Worm (Caenorhabditis elegans) whole organism, L3 larva: ENCODE results near the gene hphd-1.

Experiments
- ZK546.5 ChIP-seq: sonication (generic microtip); optimal IDR thresholded peaks from 2 replicates; lab custom pipeline; 2017; ENCODE audit warnings: missing biosample characterization, missing genetic modification characterization
- ama-1 ChIP-seq: fragments of 150-350 bp; optimal IDR thresholded peaks from 2 replicates; lab custom pipeline; 2018
- ceh-82 ChIP-seq: fragments of 150-350 bp; optimal IDR thresholded peaks from 2 replicates; lab custom pipeline; 2014; ENCODE audit warnings: missing biosample characterization, missing genetic modification characterization
- ceh-9 ChIP-seq: sonication (generic microtip); optimal IDR thresholded peaks from 2 replicates; lab custom pipeline; 2018; ENCODE audit warnings: missing biosample characterization, missing genetic modification characterization
- daf-12 ChIP-seq: fragments of 150-350 bp; optimal IDR thresholded peaks from 2 replicates; lab custom pipeline; 2014; ENCODE audit warnings: missing biosample characterization, missing genetic modification reagents, missing genetic modification characterization
- egl-27 ChIP-seq: sonication (generic microtip); optimal IDR thresholded peaks from 4 replicates; lab custom pipeline; 2017; ENCODE audit warnings: missing biosample characterization, missing genetic modification reagents, missing genetic modification characterization
- elt-1 ChIP-seq: fragments of 150-350 bp; optimal IDR thresholded peaks from 2 replicates; lab custom pipeline; 2014; ENCODE audit warnings: missing biosample characterization, missing genetic modification characterization
- elt-2 ChIP-seq: sonication (generic microtip); optimal IDR thresholded peaks from 2 replicates; lab custom pipeline; 2016; ENCODE audit warnings: missing genetic modification reagents, mild to moderate bottlenecking, missing genetic modification characterization, missing compliant biosample characterization
- elt-3 ChIP-seq, 3 experiments: fragments of 150-350 bp in 1 of 3; sonication (generic microtip) in 2 of 3; optimal IDR thresholded peaks; 2 replicates in 2 of 3; 4 replicates in 1 of 3; lab custom pipeline; 2014 to 2017; ENCODE audit warnings: missing biosample characterization in 3 of 3, missing genetic modification characterization in 3 of 3
- eor-1 ChIP-seq, 2 experiments: fragments of 150-350 bp; optimal IDR thresholded peaks; 2 replicates each; lab custom pipeline; 2014 to 2018; ENCODE audit warnings: missing biosample characterization in 2 of 2, missing genetic modification characterization in 2 of 2
- fkh-10 ChIP-seq: sonication (generic microtip); optimal IDR thresholded peaks from 2 replicates; lab custom pipeline; 2017; ENCODE audit warnings: missing biosample characterization, missing genetic modification reagents, missing genetic modification characterization
- fkh-2 ChIP-seq: fragments of 150-350 bp; optimal IDR thresholded peaks from 2 replicates; lab custom pipeline; 2014; ENCODE audit warnings: missing biosample characterization, missing genetic modification reagents, missing genetic modification characterization
- hmg-11 ChIP-seq: sonication (generic microtip); optimal IDR thresholded peaks from 2 replicates; lab custom pipeline; 2016; ENCODE audit warnings: missing genetic modification characterization, missing compliant biosample characterization
- jun-1 ChIP-seq: fragments of 150-350 bp; optimal IDR thresholded peaks from 2 replicates; lab custom pipeline; 2014; ENCODE audit warnings: missing biosample characterization, missing genetic modification reagents, missing genetic modification characterization
- lin-15B ChIP-seq: fragments of 150-350 bp; optimal IDR thresholded peaks from 2 replicates; lab custom pipeline; 2014; ENCODE audit warnings: missing biosample characterization, missing genetic modification characterization
- lin-39 ChIP-seq: fragments of 150-350 bp; optimal IDR thresholded peaks from 2 replicates; lab custom pipeline; 2018; ENCODE audit warnings: missing biosample characterization, missing genetic modification reagents, missing genetic modification characterization
- lsy-12 ChIP-seq: sonication (generic microtip); optimal IDR thresholded peaks from 2 replicates; lab custom pipeline; 2016; ENCODE audit warnings: mild to moderate bottlenecking, missing genetic modification characterization, missing compliant biosample characterization
- mdl-1 ChIP-seq: fragments of 150-350 bp; optimal IDR thresholded peaks from 2 replicates; lab custom pipeline; 2014; ENCODE audit warnings: missing biosample characterization, missing genetic modification characterization
- mml-1 ChIP-seq: fragments of 150-350 bp; sonication (generic microtip); optimal IDR thresholded peaks from 3 replicates; lab custom pipeline; 2014; ENCODE audit warnings: missing biosample characterization, missing genetic modification characterization
- nfya-1 ChIP-seq: sonication (generic microtip); optimal IDR thresholded peaks from 2 replicates; lab custom pipeline; 2017; ENCODE audit warnings: missing genetic modification characterization, mild to moderate bottlenecking, missing compliant biosample characterization, antibody characterized with exemption, moderate library complexity; ENCODE audit not compliant: insufficient read depth
- nhr-11 ChIP-seq: fragments of 150-350 bp; optimal IDR thresholded peaks from 2 replicates; lab custom pipeline; 2014; ENCODE audit warnings: missing biosample characterization, missing genetic modification characterization
- nhr-237 ChIP-seq: fragments of 150-350 bp; optimal IDR thresholded peaks from 2 replicates; lab custom pipeline; 2014; ENCODE audit warnings: missing biosample characterization, missing genetic modification characterization
- nhr-25 ChIP-seq: sonication (generic microtip); optimal IDR thresholded peaks from 2 replicates; lab custom pipeline; 2017; ENCODE audit warnings: missing biosample characterization, missing genetic modification characterization
- nhr-43 ChIP-seq: sonication (generic microtip); optimal IDR thresholded peaks from 2 replicates; lab custom pipeline; 2016; ENCODE audit warnings: mild to moderate bottlenecking, missing genetic modification characterization, missing compliant biosample characterization; ENCODE audit not compliant: poor library complexity, severe bottlenecking
- nhr-76 ChIP-seq: fragments of 150-350 bp; sonication (generic microtip); optimal IDR thresholded peaks from 5 replicates; lab custom pipeline; 2014; ENCODE audit warnings: missing biosample characterization, missing genetic modification characterization
- pha-4 ChIP-seq: fragments of 150-350 bp; optimal IDR thresholded peaks from 2 replicates; lab custom pipeline; 2014; ENCODE audit warnings: missing biosample characterization, missing genetic modification reagents, missing genetic modification characterization
- pqm-1 ChIP-seq: fragments of 150-350 bp; optimal IDR thresholded peaks from 2 replicates; lab custom pipeline; 2017; ENCODE audit warnings: missing biosample characterization, missing genetic modification characterization, inconsistent platforms
- skn-1 ChIP-seq: fragments of 150-350 bp; optimal IDR thresholded peaks from 2 replicates; lab custom pipeline; 2014; ENCODE audit warnings: missing biosample characterization, missing genetic modification characterization
- snpc-4 ChIP-seq: fragments of 150-350 bp; optimal IDR thresholded peaks from 2 replicates; lab custom pipeline; 2014; ENCODE audit warnings: missing biosample characterization, missing genetic modification characterization
- tbx-2 ChIP-seq: sonication (generic microtip); optimal IDR thresholded peaks from 2 replicates; lab custom pipeline; 2016; ENCODE audit warnings: mild to moderate bottlenecking, missing genetic modification characterization, missing compliant biosample characterization
- unc-39 ChIP-seq: sonication (generic microtip); optimal IDR thresholded peaks from 4 replicates; lab custom pipeline; 2017; ENCODE audit warnings: missing biosample characterization, missing genetic modification characterization
- unc-62 ChIP-seq: fragments of 150-350 bp; sonication (generic microtip); optimal IDR thresholded peaks from 4 replicates; lab custom pipeline; 2014; ENCODE audit warnings: missing biosample characterization, missing genetic modification reagents, missing genetic modification characterization
- zag-1 ChIP-seq: fragments of 150-350 bp; optimal IDR thresholded peaks from 2 replicates; lab custom pipeline; 2014; ENCODE audit warnings: missing biosample characterization, missing genetic modification characterization
- ztf-11 ChIP-seq: fragments of 150-350 bp; optimal IDR thresholded peaks from 2 replicates; lab custom pipeline; 2014; ENCODE audit warnings: missing biosample characterization, missing genetic modification characterization
- ztf-4 ChIP-seq: fragments of 150-350 bp; optimal IDR thresholded peaks from 2 replicates; lab custom pipeline; 2014; ENCODE audit warnings: missing biosample characterization, missing genetic modification characterization

hphd-1 gene

DNA sequence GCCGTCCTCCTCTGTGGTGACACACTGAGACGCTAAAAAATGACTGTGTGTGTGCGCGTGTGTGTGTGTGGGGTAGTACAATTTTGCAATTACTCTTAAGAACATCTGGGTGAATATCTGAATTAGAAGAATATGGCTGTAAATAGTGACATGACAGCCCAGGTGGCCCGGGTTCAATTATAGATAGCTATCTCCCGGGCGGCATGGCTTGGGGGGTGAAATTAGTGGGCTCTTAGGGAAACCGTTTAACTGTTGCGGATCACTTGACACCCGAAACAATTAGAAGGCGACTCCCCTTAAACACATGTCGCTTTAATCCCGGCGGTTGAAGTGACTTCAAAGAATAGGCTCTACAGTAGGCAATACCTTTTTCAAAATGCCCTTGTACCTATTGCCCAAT is 6.2 kb downstream of the hphd-1 start:
- TF ChIP-seq nhr-76 (tag; lab: Kevin White, UChicago) (no peak), pqm-1 (tag; lab: Kevin White, UChicago) (no peak), nhr-237 (tag; lab: Kevin White, UChicago) (no peak), elt-1 (tag; lab: Kevin White, UChicago) (no peak), snpc-4 (tag; lab: Kevin White, UChicago) (no peak), lin-15B (tag; lab: Kevin White, UChicago) (no peak), unc-39 (tag; lab: Kevin White, UChicago) (no peak), egl-27 (no peak), mdl-1 (tag; lab: Kevin White, UChicago) (no peak), elt-2 (tag; lab: Kevin White, UChicago) (no peak), zag-1 (tag; lab: Kevin White, UChicago) (no peak), skn-1 (tag; lab: Kevin White, UChicago) (no peak), nhr-43 (tag; lab: Kevin White, UChicago) (no peak), nhr-25 (tag; lab: Kevin White, UChicago) (no peak), fkh-10 (GFP tag; lab: Kevin White, UChicago) (no peak), nhr-11 (tag; lab: Kevin White, UChicago) (no peak), lin-39 (no peak), hmg-11 (tag; lab: Kevin White, UChicago) (no peak)
- TF ChIP-seq, all 47 proteins: peak for 0

DNA sequence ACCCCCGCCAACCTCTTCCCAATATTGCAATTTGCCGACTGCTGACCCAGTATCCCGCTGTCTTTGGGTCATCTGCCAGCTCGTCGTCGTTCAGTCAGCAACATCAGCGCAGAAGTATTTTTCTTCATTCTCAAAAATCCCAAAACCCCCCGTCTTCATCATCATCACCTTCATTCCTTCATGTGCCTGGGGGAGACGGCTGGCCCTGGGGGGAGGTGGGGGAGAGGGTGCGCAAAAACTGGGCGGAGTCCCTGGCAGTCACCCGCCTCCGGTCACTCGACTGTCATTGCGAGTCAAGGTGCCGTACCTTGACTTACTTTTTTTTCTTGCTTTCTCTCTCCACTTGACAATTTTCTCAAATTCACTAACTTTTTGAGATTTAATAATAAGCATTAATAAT is 8.6 kb downstream of the hphd-1 start:
- no peak for TF ChIP-seq skn-1 (tag; lab: Kevin White, UChicago)
- TF ChIP-seq nhr-76 (tag; lab: Kevin White, UChicago) = no peak
- TF ChIP-seq lsy-12 = no peak
- TF ChIP-seq tbx-2 (tag; lab: Kevin White, UChicago) = no peak
- TF ChIP-seq daf-12 = no peak
- TF ChIP-seq mdl-1 (tag; lab: Kevin White, UChicago) = no peak
- TF ChIP-seq elt-3 (tag; optimal IDR thresholded peaks at IDR 0.05; lab: Kevin White, UChicago) = no peak
- no peak for TF ChIP-seq zag-1 (tag; lab: Kevin White, UChicago)
- TF ChIP-seq pha-4 (tag; lab: Kevin White, UChicago) = no peak
- TF ChIP-seq ceh-82 (tag; lab: Kevin White, UChicago) = no peak

DNA sequence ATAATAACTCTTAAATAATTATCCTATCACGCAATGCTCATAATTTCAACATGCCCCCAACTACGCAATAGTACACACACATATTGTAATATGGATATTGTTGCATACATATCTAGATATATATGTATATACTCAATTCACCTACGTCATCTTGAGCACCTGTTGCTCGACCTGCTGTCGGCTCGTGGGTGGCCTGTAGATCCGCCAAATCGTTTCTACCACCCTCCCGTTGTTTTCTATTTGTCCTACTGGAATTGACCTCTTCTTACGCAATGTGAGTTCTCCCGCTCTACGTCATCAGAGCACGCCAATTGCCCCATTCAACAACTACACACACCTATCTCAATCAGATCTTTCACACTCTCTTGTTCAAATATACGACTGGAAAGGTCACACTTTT is 10.6 kb downstream of the hphd-1 start:
- TF ChIP-seq ceh-82 (tag; lab: Kevin White, UChicago) (no peak), skn-1 (tag; lab: Kevin White, UChicago) (no peak), ztf-4 (tag; lab: Kevin White, UChicago) (no peak), pha-4 (tag; lab: Kevin White, UChicago) (no peak), jun-1 (tag; lab: Kevin White, UChicago) (no peak)

- TF ChIP-seq tbx-2 (tag; lab: Kevin White, UChicago) (no peak), ZK546.5 (no peak), ztf-11 (no peak), mdl-1 (tag; lab: Kevin White, UChicago) (no peak), ceh-9 (tag; lab: Kevin White, UChicago) (no peak), nhr-25 (tag; lab: Kevin White, UChicago) (no peak), unc-62 (no peak), eor-1 (tag; optimal IDR thresholded peaks at IDR 0.05; lab: Kevin White, UChicago) (no peak), nfya-1 (tag; lab: Kevin White, UChicago) (no peak), nhr-237 (tag; lab: Kevin White, UChicago) (no peak), ama-1 (lab: Kevin White, UChicago) (no peak), ztf-4 (tag; lab: Kevin White, UChicago) (no peak), zag-1 (tag; lab: Kevin White, UChicago) (no peak)
Measured at ce11 chrII:12984709-12985108, 11.7 kb downstream of the hphd-1 start.

DNA sequence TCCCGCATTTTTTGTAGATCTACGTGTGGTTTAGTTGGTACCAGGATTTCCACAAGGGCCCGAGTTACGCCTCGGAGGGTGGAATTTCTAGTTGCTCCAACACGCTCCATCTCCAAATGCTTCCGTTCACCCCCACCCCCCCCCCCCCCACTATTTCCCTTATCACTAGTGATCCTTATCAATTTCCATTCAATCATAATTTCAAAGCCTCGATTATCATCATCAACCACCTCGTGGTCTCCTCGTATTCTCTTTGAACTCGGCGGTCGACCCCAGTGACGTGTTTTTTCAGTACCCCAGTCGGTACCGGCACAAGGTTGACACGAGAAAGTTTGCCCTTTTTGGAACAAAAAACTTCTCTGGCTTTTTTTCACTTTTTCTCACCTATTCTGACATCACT is 13.5 kb downstream of the hphd-1 start:
- TF ChIP-seq elt-2 (tag; lab: Kevin White, UChicago) = peak; percentile 76
- no peak for TF ChIP-seq nhr-237 (tag; lab: Kevin White, UChicago)
- TF ChIP-seq mml-1 (tag; lab: Kevin White, UChicago) = no peak
- peak; percentile 8 for TF ChIP-seq pqm-1 (tag; lab: Kevin White, UChicago)
- no peak for TF ChIP-seq snpc-4 (tag; lab: Kevin White, UChicago)
- TF ChIP-seq fkh-2 (tag; lab: Kevin White, UChicago) = no peak
- TF ChIP-seq unc-62 = no peak
- TF ChIP-seq, all 47 proteins: peak for 2
